Worm (Caenorhabditis elegans): ENCODE measurements around the gene C04C3.7.
A peak's percentile ranks its signal among the peaks of the same experiment; 100 is the strongest.

DNA sequence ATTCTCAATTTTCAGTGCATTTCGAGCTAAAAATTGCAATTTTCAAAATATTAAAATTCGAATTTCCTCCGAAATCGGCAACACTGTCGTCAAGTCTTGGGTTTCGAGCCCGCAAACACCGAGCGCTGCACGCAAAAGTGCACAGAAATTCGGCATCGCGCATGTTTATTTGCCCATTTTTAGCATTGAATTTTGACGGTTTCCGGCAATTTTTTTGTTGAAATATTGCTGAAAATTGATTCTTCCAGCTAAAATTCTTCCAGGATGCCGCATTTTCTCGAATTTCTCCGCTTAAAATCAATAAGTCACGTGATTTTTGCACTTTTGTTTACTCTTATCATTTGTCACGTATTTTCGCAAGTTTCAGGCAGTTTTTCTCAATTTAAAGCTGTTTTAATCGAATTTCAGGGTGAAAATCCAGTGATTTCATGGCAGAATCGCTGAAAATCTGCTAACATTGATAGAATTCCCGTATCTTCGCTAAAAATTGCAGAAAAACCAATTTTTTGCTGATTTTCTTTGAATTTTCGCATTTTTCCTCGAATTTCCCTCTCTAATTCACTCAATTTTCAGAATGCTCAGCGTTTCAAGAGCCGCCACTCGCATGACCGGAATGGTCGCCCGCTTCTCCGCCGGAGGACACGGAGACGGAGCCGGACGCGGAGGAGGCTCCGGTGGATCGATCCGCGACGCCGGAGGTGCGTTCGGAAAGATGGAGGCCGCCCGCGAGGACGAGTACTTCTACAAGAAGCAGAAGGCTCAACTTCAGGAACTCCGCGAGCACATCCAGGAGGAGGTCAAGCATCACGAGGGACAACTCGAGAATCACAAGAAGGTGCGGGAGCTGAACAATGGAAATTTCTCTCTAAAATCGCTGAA is 47.7 kb downstream of the C04C3.7 start, which contains the start of gene mai-2:
- peak; percentile 18 for TF ChIP-seq nhr-11 (tag; optimal IDR thresholded peaks at IDR 0.05)
- TF ChIP-seq F16B12.6 (tag; optimal IDR thresholded peaks at IDR 0.05): peak; percentile 95
- TF ChIP-seq blmp-1 (tag; optimal IDR thresholded peaks at IDR 0.05): peak; percentile 27
- TF ChIP-seq ces-1 (GFP tag; optimal IDR thresholded peaks at IDR 0.05): no peak

Measured in whole organism, L1 larva.